Fruit fly (Drosophila melanogaster) S2 (cell line): ENCODE data around the gene PGRP-LD.

Source experiments
- CG8478 ChIP-seq: fragments of >200 bp; optimal IDR thresholded peaks from 2 replicates; lab custom pipeline; 2018
- CTCF ChIP-seq, 2 experiments: fragments of >200 bp; optimal IDR thresholded peaks; 2 replicates each; lab custom pipeline; 2018

The PGRP-LD gene

dm6 chr3L:5779476-5780401, at the start of gene PGRP-LD, which contains the start of the genes Myt1 and Pmi:
Gene PGRP-LD, plus strand, starts transcription at chr3L:5780051.
Gene Myt1, minus strand, starts transcription at chr3L:5779591.
Gene Pmi, plus strand, starts transcription at chr3L:5780051.
- no peak for TF ChIP-seq CTCF (optimal IDR thresholded peaks at IDR 0.05; lab: Kevin White, UChicago)
- TF ChIP-seq CG8478 (lab: Kevin White, UChicago) = no peak

dm6 chr3L:5731639-5732038, 48.2 kb upstream of the PGRP-LD start:
- TF ChIP-seq CG8478 (lab: Kevin White, UChicago) = no peak
- TF ChIP-seq CTCF (optimal IDR thresholded peaks at IDR 0.05; lab: Kevin White, UChicago) = no peak

DNA sequence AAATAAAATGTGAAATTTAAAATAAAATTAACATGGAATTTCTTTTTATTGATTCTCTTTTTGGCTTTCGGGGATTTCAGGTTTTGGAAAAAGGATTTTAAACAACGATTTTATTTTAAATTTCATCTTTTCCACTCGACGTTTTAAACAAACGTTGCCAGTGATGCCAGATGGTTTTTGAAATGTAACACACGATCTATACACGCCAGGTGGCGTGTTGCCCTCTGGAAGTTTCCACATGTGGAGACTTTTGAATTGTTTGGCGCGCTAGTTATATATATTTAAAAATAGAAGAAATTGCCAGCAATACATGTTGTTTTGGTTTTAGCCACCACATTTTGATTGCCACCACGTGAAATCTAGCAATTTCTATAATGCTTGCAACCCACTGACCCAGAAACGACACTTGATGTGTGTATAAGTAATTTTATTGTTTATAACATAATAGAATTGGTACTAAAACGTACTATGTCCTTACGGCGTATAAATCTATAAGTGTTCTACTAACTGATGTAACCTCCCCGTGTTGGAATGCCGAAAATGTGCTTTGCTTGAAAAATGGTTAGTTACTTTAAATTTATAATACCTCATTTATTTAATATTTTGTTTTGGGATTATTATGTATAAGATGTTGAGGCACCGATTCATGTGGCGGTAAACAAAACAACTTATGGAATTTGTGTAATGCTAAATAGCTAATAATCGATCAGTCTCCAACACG, 30.1 kb upstream of the PGRP-LD start:
- TF ChIP-seq CG8478 (lab: Kevin White, UChicago) = no peak
- peak; percentile 86 to 96 for TF ChIP-seq CTCF (optimal IDR thresholded peaks at IDR 0.05; lab: Kevin White, UChicago)

dm6 chr3L:5751417-5751739, 28.5 kb upstream of the PGRP-LD start:
- TF ChIP-seq CG8478 (lab: Kevin White, UChicago) = no peak
- TF ChIP-seq CTCF (optimal IDR thresholded peaks at IDR 0.05; lab: Kevin White, UChicago) = no peak

DNA sequence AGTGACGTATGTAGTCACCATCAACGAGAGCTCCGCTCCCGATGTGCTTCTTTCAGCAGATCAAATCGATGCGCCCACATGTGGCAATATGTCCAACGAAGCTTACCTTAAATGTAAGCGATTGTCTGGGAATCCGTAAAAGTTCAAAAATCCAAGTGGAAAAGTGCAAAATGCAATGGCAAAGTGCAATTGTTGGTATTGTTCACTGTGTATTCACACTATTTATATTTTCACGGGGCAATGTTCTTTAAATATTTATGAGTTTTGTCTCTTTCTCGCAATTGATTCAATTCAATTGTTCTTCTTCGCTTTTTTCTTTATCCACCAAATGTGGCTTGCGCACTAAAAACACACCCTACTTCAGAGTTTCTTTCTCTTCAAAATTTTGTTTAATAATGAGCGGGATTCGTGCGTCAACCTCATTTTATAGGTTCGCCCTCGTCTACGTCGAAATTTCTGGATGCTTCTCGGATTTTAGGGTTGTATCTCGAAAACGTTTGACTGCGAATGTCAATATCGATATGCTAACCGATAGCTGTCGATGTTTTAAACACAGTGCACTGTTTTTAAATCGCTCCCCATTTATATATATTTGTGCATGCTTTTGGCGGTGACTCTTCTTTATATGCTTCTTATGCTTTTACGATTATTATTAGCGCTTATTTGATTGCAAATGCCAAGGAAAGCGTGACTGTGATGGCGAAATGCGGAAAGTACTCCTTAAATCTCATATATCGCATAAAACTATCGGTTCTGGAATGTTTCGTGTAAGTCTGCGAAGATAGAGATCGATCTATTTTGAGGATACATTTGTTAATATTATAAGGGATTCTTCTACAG, 27.9 kb upstream of the PGRP-LD start, which contains the start of gene DnaJ-1:
Gene DnaJ-1, minus strand, starts transcription at position 450 of the 840 bp plus-strand sequence.
- peak in 1 of 2 experiments; percentile 13 for TF ChIP-seq CTCF (optimal IDR thresholded peaks at IDR 0.05; lab: Kevin White, UChicago)
- TF ChIP-seq CG8478 (lab: Kevin White, UChicago) = no peak

- peak in 1 of 2 experiments; percentile 26 for TF ChIP-seq CTCF (optimal IDR thresholded peaks at IDR 0.05; lab: Kevin White, UChicago)
- TF ChIP-seq CG8478 (lab: Kevin White, UChicago) = no peak
Measured at dm6 chr3L:5752903-5753604, 26.8 kb upstream of the PGRP-LD start, which contains the start of gene Usp47. Gene Usp47, plus strand, starts transcription at chr3L:5752973.

DNA sequence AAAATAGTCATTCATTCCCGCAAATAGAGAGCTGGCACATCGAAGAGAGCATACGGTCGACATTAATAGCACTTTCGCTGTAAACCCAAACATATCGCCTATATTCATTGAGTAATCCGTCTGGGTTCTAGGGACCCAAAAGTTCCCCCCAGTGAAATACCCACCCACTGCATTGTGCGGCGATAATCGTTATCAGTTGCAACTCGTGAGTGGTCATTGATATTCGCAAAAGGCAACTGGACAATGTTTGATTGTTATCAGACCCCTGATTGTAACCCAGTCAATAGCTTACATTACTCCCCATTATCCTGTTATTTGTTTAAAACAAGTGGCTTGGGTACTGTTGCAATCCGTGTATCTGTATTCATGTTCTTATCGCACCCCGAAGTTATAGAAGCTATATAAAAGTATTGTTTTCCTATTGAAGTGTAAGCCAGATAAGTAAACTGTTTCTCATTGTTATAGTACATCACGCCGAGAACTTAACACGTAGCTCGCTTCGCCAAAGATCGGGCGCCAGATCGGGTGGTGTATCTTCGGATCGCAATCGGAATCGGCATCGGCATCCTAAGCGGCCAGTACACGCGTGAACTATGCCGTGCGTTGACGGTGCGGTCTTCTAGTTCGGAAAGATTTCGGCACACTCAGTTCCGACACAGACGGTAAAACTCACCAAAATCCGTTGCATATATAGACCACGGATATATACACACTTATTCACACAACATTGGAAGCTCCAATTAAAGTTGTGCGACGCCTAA, 26.1 kb upstream of the PGRP-LD start:
- no peak for TF ChIP-seq CG8478 (lab: Kevin White, UChicago)
- no peak for TF ChIP-seq CTCF (optimal IDR thresholded peaks at IDR 0.05; lab: Kevin White, UChicago)

dm6 chr3L:5764922-5765843, 14.7 kb upstream of the PGRP-LD start, which contains the start of gene CG10576:
Gene CG10576, minus strand, starts transcription at chr3L:5765702.
- no peak for TF ChIP-seq CG8478 (lab: Kevin White, UChicago)
- TF ChIP-seq CTCF (optimal IDR thresholded peaks at IDR 0.05; lab: Kevin White, UChicago) = peak; percentile 30 to 59

DNA sequence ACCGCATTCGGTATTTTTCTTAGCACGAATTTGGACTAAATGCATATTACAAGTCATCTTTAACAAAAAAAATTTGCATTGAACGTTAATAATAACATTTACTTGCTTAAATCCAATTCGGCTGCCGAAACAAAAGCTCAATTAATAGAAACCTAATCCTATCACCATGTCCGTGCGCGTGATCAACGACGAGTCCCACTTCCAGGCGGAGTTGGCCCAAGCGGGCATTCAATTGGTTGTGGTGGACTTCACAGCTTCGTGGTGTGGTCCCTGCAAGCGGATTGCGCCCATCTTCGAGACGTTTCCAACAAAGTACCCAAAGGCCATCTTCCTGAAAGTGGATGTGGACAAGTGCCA, 14.0 kb upstream of the PGRP-LD start, which contains the start of gene Txl:
Gene Txl, plus strand, starts transcription at position 3 of the 357 bp plus-strand sequence.
- TF ChIP-seq CTCF (optimal IDR thresholded peaks at IDR 0.05; lab: Kevin White, UChicago) = no peak
- no peak for TF ChIP-seq CG8478 (lab: Kevin White, UChicago)

DNA sequence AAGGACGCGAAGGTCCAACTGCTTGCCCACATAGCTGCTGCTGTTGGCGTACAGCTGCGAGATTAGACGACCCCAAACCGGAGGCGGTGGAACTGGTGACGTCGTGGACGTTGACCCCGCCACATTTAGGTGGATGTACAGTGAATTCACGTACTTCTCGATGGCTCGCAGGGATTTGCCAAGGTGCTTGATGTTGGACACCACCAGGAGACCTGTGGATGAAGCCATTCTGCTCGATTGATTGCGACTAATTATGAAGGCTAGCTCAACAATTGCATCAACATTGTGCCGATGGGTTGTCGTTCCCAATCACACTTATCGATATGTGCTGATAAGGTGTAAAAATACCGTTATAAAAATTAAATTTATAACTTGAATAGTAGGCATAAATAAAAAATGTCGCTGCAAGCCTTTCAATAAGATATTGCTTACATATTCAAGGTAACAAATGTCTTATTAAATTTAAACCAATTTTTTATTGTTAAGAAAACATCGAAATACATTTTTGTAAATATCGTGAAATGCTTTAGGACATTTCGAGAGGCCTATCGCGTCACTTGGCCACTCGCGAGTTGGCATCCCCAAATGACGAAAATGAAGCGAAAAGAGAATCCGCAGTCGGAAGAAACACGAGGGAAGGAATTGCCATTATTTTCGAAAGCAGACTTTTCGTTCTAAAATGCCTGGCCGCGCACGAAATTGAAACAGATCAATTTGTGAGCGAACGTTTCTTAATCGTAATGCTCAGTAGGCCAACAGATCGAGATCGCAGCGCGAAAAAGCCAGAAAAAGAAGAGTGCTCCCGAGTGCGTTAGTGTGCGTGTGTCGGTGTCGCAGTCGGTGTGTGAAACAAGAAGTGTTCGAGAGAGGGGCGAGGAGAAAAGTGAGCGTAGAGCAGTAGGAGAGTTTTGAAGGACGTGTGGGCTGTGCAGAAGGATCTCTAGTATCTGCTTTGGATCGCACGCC, 11.0 kb upstream of the PGRP-LD start, which contains the start of the genes Ppat-Dpck and scny:
Gene Ppat-Dpck, minus strand, starts transcription at position 263 of the 966 bp plus-strand sequence.
Gene scny, plus strand, starts transcription at position 471 of the 966 bp plus-strand sequence.
- TF ChIP-seq CG8478 (lab: Kevin White, UChicago) (no peak), CTCF (optimal IDR thresholded peaks at IDR 0.05; lab: Kevin White, UChicago) (peak in 1 of 2 experiments; percentile 6)
